Fruit fly (Drosophila melanogaster): ENCODE data around the gene CG12517.
A peak's percentile ranks its signal among the peaks of the same experiment; 100 is the strongest.

CG12517 gene

DNA sequence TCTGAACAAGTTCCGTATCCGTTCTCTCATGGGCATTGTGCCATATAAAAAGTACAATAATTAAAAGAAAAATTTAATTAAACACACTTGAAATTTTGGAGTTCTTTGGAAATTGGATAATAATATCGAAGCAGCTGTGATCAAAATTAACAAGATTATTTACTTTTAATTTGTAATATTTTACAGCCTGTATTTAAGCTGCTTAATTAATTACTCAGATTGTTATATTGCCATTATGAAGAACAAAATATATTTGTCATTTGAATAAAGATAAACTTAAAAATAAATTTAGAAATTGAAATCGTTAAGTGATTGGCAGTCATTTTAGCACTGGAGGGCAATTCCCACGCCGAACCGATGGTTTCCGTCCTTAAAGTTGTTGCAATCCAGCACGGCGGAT, 24.4 kb upstream of the CG12517 start, which contains the start of the genes CG17139 and CG17140:
CG17139 (minus strand) TSS at position 101 of the 400 bp plus-strand sequence.
CG17140 (minus strand) TSS at position 101 of the 400 bp plus-strand sequence.
- no peak for TF ChIP-seq Crg-1 (GFP tag; optimal IDR thresholded peaks at IDR 0.05)
- no peak for TF ChIP-seq Clk (GFP tag; optimal IDR thresholded peaks at IDR 0.05)
- no peak for TF ChIP-seq CG5204 (GFP tag; optimal IDR thresholded peaks at IDR 0.05)
- no peak for TF ChIP-seq CG12768 (GFP tag; optimal IDR thresholded peaks at IDR 0.05)
- TF ChIP-seq ovo (GFP tag; optimal IDR thresholded peaks at IDR 0.05), result no peak
- TF ChIP-seq CG11617 (GFP tag; optimal IDR thresholded peaks at IDR 0.05), result no peak
- no peak for TF ChIP-seq Mnt (GFP tag; optimal IDR thresholded peaks at IDR 0.05)
- no peak for TF ChIP-seq toe (GFP tag; optimal IDR thresholded peaks at IDR 0.05)
- TF ChIP-seq cic (GFP tag; optimal IDR thresholded peaks at IDR 0.05), result no peak
- TF ChIP-seq CG14711 (tag; optimal IDR thresholded peaks at IDR 0.05), result no peak

DNA sequence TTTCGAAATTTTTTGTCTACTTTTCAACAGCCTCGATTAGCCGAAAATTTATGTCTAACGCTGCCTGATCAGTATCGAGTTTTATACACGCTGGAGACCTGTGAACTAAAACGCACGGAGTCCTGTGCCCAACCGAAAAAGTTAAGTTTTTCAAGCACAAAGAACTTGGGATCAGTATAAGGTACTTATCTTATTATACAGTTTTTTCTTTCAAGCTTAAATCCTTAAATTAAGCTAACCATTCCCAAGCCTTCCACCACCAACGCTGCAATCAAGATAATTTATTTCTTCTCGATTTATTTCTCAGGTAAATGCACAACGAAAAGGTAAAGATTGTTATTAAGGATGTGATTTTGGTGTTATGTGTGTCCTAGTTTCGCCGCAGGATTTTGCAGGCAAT, 23.0 kb upstream of the CG12517 start, which contains the start of gene Porin2:
Porin2 (minus strand) TSS at position 101 of the 400 bp plus-strand sequence.
- TF ChIP-seq Hr96 (GFP tag; optimal IDR thresholded peaks at IDR 0.05) (no peak), Clk (GFP tag; optimal IDR thresholded peaks at IDR 0.05) (no peak), kay (GFP tag; ENCODE audit: borderline replicate concordance) (peak; percentile 12)

DNA sequence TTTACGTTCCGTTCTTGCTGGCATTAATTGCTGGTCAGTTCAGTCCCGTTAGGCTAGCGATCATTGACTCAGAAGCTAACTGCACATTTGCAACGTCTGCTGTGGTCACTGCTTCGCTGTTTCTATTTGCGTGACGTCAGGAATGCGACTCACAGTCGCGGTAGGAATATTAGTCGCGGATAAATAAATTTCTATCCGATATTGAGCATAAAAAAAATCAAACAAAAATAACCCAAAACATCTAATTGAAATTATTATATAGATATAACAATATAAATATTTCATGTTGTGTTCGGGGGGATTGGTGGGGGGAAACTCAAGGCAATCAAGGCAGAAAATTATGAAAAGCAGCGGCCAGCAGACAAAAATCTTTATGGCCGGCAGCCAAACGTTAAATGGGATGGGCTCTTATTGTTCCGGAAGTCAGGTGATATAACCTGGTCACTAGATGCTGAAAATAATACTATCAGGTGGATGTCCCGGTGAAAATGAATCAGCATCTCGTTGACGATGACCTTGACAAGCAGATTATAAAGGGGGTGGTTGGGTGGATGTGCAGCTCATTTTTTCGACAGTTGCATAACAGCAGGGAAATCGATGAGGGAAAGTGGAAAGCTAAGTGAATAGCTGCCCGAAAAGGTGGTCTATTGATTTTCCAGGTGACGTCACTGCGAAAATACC, 20.3 kb upstream of the CG12517 start, which contains the start of gene SmydA-3:
SmydA-3 (plus strand) TSS at position 631 of the 681 bp plus-strand sequence.
- TF ChIP-seq Hr96 (GFP tag; optimal IDR thresholded peaks at IDR 0.05), result no peak
- no peak for TF ChIP-seq toe (GFP tag; optimal IDR thresholded peaks at IDR 0.05)
- TF ChIP-seq CG14711 (tag; optimal IDR thresholded peaks at IDR 0.05), result peak; percentile 26
- TF ChIP-seq bab1 (GFP tag; optimal IDR thresholded peaks at IDR 0.05), result no peak
- TF ChIP-seq ovo (GFP tag; optimal IDR thresholded peaks at IDR 0.05), result peak; percentile 87
- peak; percentile 15 for TF ChIP-seq CG12768 (GFP tag; optimal IDR thresholded peaks at IDR 0.05)
- TF ChIP-seq CG33017 (tag; optimal IDR thresholded peaks at IDR 0.05), result peak; percentile 42
- TF ChIP-seq pad (GFP tag; optimal IDR thresholded peaks at IDR 0.05), result no peak
- peak; percentile 51 for TF ChIP-seq CG11617 (GFP tag; optimal IDR thresholded peaks at IDR 0.05)
- peak; percentile 24 for TF ChIP-seq Crg-1 (GFP tag; optimal IDR thresholded peaks at IDR 0.05)
- TF ChIP-seq cic (GFP tag; optimal IDR thresholded peaks at IDR 0.05), result no peak
- TF ChIP-seq CG7101 (tag; optimal IDR thresholded peaks at IDR 0.05), result peak; percentile 43
- peak; percentile 39 for TF ChIP-seq tj (GFP tag; optimal IDR thresholded peaks at IDR 0.05)
- TF ChIP-seq Mnt (GFP tag; optimal IDR thresholded peaks at IDR 0.05), result no peak
- peak; percentile 79 for TF ChIP-seq kay (GFP tag; ENCODE audit: borderline replicate concordance)
- TF ChIP-seq Clk (GFP tag; optimal IDR thresholded peaks at IDR 0.05), result no peak
- TF ChIP-seq CG1620 (GFP tag; optimal IDR thresholded peaks at IDR 0.05), result no peak
- peak; percentile 67 for TF ChIP-seq CG7045 (GFP tag; optimal IDR thresholded peaks at IDR 0.05)
- TF ChIP-seq cnc (optimal IDR thresholded peaks at IDR 0.05), result no peak
- TF ChIP-seq CG5204 (GFP tag; optimal IDR thresholded peaks at IDR 0.05), result no peak

DNA sequence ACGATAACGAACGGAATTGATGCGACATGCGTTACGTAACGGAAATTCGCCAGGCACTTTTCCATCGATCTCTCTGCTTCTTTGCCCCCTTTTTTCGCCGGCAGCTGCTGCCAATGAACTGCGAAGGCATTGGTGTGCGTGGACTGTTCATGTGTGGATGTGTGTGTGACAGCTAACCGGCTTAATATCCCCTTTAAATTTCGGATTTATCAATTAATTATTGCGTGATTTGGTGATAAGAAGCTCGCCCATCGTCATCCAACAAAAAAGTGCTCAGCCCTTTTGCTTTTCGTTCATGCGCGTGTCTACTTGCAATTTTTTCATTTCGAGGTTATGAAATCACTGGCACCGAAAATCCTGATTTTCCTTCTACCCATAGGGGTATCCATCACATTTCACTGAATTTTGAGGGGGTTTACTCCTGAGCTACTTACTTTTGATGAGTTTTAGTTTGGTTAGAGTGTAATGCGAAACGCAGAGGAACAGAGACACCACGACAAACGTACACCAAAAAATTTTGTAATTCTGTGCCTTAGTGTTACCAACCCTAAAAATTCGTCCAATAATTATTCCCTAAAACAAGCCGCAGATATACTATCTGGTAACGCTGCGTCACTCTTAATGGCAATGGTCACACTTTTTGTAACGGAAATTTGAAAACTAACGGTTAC, 19.5 kb upstream of the CG12517 start, which contains the start of gene porin:
porin (minus strand) TSS at position 529 of the 671 bp plus-strand sequence.
- TF ChIP-seq pad (GFP tag; optimal IDR thresholded peaks at IDR 0.05) (no peak), ovo (GFP tag; optimal IDR thresholded peaks at IDR 0.05) (peak; percentile 72), CG7045 (GFP tag; optimal IDR thresholded peaks at IDR 0.05) (no peak), CG14711 (tag; optimal IDR thresholded peaks at IDR 0.05) (peak; percentile 35), bab1 (GFP tag; optimal IDR thresholded peaks at IDR 0.05) (peak; percentile 19), toe (GFP tag; optimal IDR thresholded peaks at IDR 0.05) (peak; percentile 7), Crg-1 (GFP tag; optimal IDR thresholded peaks at IDR 0.05) (peak; percentile 3), cnc (optimal IDR thresholded peaks at IDR 0.05) (no peak), tj (GFP tag; optimal IDR thresholded peaks at IDR 0.05) (peak; percentile 22), Mnt (GFP tag; optimal IDR thresholded peaks at IDR 0.05) (peak; percentile 80), cic (GFP tag; optimal IDR thresholded peaks at IDR 0.05) (peak; percentile 31)

DNA sequence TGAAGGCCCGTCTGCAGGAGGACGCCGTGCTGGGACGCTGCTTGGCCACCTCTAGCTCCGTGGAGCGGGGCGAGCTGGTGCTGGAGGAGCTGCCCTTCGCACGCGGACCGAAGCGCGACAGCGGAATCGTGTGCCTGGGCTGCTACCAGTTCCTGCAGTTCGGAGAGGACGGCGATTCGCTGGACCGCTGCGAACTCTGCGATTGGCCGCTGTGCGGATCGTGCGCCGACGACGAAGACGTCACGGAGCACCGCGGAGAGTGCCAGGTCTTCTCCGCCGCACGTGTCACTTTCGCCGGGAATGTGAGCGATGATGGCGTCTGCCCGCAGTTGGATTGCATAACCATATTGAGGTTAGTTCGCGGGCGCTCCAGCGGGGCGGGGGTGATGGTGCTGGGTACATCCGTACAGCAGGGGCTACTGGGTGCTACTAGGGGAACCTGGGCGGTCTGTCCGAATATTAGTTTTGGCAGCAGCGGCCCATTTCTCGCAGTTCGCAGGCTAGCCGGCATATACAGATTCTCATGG, 18.6 kb upstream of the CG12517 start:
- TF ChIP-seq ovo (GFP tag; optimal IDR thresholded peaks at IDR 0.05) (no peak), CG12768 (GFP tag; optimal IDR thresholded peaks at IDR 0.05) (peak; percentile 36)

DNA sequence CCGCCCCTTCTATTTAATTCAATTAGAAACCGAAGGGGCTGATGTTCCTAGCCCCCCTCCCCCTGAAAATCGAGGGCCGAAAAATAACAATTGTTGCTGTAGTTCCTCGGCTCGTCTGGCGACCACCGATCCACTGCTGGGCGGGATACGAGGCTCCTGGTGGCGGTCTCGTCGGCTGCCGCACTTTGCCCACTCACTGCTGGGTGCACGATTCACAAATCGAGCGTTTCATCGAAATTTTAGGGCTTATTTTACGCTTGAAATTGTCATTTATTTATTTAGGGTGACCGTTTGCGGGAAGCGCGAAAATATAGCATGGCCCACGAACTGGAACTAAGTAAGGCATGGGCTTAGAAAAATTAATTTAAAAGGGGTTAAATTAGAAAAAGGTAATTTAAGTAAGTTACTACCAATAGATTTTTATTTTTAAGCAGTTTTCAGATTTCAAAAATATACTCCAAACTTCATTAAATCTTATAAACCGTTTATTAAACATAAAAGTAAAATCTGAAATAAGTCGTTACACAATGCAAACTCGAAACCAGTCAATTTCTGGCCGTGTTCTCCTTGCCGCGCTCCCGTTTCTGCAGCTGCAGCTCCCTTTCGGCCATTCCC, 13.5 kb upstream of the CG12517 start, which contains the start of gene Dnz1:
Dnz1 (minus strand) TSS at position 317 of the 615 bp plus-strand sequence.
- peak; percentile 10 for TF ChIP-seq pad (GFP tag; optimal IDR thresholded peaks at IDR 0.05)
- peak; percentile 62 for TF ChIP-seq CG7045 (GFP tag; optimal IDR thresholded peaks at IDR 0.05)
- peak; percentile 61 for TF ChIP-seq CG7101 (tag; optimal IDR thresholded peaks at IDR 0.05)
- no peak for TF ChIP-seq cic (GFP tag; optimal IDR thresholded peaks at IDR 0.05)
- TF ChIP-seq Clk (GFP tag; optimal IDR thresholded peaks at IDR 0.05), result no peak
- TF ChIP-seq Mnt (GFP tag; optimal IDR thresholded peaks at IDR 0.05), result no peak
- TF ChIP-seq cnc (optimal IDR thresholded peaks at IDR 0.05), result no peak
- peak; percentile 12 for TF ChIP-seq toe (GFP tag; optimal IDR thresholded peaks at IDR 0.05)
- peak; percentile 2 for TF ChIP-seq Crg-1 (GFP tag; optimal IDR thresholded peaks at IDR 0.05)
- TF ChIP-seq CG1620 (GFP tag; optimal IDR thresholded peaks at IDR 0.05), result peak; percentile 8
- TF ChIP-seq CG12768 (GFP tag; optimal IDR thresholded peaks at IDR 0.05), result no peak
- peak; percentile 45 for TF ChIP-seq CG11617 (GFP tag; optimal IDR thresholded peaks at IDR 0.05)
- TF ChIP-seq ovo (GFP tag; optimal IDR thresholded peaks at IDR 0.05), result no peak
- peak; percentile 15 for TF ChIP-seq tj (GFP tag; optimal IDR thresholded peaks at IDR 0.05)
- TF ChIP-seq kay (GFP tag; ENCODE audit: borderline replicate concordance), result peak; percentile 31
- peak; percentile 59 for TF ChIP-seq CG14711 (tag; optimal IDR thresholded peaks at IDR 0.05)
- peak; percentile 30 for TF ChIP-seq bab1 (GFP tag; optimal IDR thresholded peaks at IDR 0.05)
- TF ChIP-seq CG5204 (GFP tag; optimal IDR thresholded peaks at IDR 0.05), result peak; percentile 34
- no peak for TF ChIP-seq Hr96 (GFP tag; optimal IDR thresholded peaks at IDR 0.05)
- peak; percentile 30 for TF ChIP-seq CG33017 (tag; optimal IDR thresholded peaks at IDR 0.05)

All from whole organism, adult.